Worm (Caenorhabditis elegans): ENCODE data around the gene ril-1.

The ril-1 gene

DNA sequence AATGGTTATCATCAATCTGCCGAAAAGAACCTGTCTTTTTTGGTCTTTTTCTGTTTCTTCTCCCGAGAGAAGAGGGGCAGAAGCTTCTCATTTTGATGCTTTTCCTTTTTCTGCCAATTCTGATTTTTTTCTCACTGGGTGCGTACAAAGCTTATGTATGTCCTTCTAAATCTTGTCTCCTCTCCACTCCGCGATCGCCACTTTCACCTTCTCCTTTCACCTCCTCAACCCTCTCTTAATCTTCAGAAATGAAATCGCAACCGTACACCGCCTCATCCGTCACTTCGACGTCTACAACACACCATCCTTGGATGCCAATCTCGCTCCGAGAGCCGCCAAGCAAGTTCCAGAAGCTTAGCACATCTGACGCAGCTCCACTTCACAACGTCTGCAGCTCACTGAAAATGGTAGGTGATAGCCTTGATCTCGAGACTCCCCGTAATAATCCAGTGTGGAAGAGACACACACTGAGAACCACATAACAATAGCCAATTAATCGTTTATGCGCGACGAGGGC, 15.9 kb downstream of the ril-1 start, which contains the start of gene R02D5.1:
R02D5.1 (plus strand) TSS at position 245 of the 517 bp plus-strand sequence.
- TF ChIP-seq flt-1 (GFP tag; IDR thresholded peaks at IDR 0.05) (no peak), hmg-4 (GFP tag; optimal IDR thresholded peaks at IDR 0.05) (peak; percentile 21)

DNA sequence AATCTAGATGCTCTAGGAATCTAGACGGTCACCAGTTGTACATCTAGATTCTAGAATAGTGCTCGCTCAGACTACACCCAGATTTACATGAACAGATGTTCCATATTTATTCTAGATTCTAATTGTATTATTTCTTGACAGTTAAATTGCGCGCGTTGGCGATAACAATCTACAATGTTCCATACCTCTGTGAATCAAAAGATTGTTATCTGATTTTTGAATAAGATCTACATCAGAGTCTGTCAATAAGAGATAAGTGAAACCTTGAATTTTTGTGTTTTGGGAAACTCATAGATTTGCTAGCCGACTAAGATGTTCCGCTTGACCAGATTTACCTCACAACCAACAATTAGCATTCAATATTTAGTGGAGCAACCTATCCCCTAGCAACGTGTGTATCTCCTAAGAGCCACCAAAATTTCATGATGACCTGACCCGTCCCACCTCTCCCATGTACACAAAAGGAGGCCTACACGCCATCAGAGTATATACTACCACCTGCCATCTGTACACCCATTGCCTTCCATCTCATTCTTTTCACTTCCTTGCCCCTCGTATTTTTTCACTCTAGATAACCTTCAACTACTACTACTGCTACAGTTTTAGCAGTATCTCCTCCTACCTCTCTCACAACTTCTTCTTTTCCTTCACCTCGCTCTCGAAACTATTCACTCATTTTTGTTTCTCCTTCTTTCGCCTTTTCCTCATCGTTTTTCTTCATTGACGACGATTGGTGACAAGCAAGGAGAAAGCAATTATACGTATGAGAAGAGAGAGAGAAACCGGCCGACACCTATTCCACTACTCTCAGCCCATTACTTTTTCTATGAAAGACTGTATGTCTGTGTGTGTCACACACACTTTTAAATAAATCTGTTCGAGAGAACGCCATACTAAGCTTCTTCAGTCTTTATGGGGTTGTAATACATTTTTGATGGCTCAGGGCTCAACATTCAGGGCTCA, 16.9 kb downstream of the ril-1 start:
- TF ChIP-seq tbx-37 (GFP tag; conservative IDR thresholded peaks at IDR 0.05), result no peak
- TF ChIP-seq ets-7 (tag; optimal IDR thresholded peaks at IDR 0.05), result no peak
- TF ChIP-seq hnd-1 (tag; optimal IDR thresholded peaks at IDR 0.05), result no peak
- no peak for TF ChIP-seq ceh-13 (GFP tag; optimal IDR thresholded peaks at IDR 0.05)
- no peak for TF ChIP-seq pes-1 (GFP tag; IDR thresholded peaks at IDR 0.05)
- no peak for TF ChIP-seq sea-1 (GFP tag; conservative IDR thresholded peaks at IDR 0.05)
- TF ChIP-seq flt-1 (GFP tag; IDR thresholded peaks at IDR 0.05), result no peak
- no peak for TF ChIP-seq B0310.2 (tag; optimal IDR thresholded peaks at IDR 0.05)

DNA sequence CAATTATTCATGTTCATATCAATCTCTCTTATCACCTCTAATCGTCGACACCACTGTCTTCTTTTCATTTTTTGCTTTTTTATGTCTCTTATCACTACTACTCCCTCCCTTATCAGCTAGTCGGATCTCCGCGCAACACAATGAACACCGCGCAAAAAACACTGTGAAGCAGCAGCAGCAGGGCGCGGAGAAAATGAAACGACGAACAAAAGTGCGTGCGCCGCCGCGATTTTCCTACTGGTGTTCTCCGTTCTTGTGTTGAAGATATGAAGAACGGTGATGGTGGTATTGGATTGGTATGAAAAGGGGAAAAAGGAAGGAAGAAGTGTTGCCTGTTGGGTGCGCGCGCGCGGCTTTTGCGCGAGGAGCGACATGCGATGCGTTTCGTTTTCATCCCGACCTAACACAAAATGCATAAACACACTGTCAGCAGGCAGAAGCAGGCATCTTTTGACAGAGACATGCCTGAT, 18.1 kb downstream of the ril-1 start:
- TF ChIP-seq tbx-37 (GFP tag; conservative IDR thresholded peaks at IDR 0.05), result no peak
- no peak for TF ChIP-seq tbx-11 (GFP tag; IDR thresholded peaks at IDR 0.05)
- no peak for TF ChIP-seq ama-1 (optimal IDR thresholded peaks at IDR 0.05)
- TF ChIP-seq hmg-4 (GFP tag; optimal IDR thresholded peaks at IDR 0.05), result peak; percentile 68
- TF ChIP-seq tra-4 (tag; optimal IDR thresholded peaks at IDR 0.05), result no peak
- TF ChIP-seq ceh-36 (tag; optimal IDR thresholded peaks at IDR 0.05), result no peak
- TF ChIP-seq flt-1 (GFP tag; IDR thresholded peaks at IDR 0.05), result no peak

DNA sequence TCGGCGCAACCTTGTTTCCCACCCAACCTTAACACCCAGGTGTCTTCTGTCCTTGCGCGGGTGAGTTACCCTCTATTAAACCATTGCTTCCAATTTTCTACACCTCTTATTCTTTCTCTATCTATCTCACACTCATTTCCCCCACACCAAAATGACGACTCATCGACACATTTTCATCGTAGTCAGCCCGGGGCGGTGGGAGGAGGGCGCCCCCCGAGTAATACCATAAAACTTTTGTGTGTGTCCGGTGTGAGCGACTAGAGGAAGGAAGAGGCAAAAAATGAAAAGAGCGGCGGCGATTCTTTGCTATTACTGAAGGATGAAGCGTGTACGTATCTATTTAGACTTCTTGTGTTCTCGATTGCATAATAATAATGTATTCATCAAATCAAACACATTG, 19.2 kb downstream of the ril-1 start:
- no peak for TF ChIP-seq ama-1 (optimal IDR thresholded peaks at IDR 0.05)
- TF ChIP-seq ceh-36 (tag; optimal IDR thresholded peaks at IDR 0.05), result no peak
- TF ChIP-seq hmg-4 (GFP tag; optimal IDR thresholded peaks at IDR 0.05), result peak; percentile 44
- no peak for TF ChIP-seq flt-1 (GFP tag; IDR thresholded peaks at IDR 0.05)
- no peak for TF ChIP-seq tbx-37 (GFP tag; conservative IDR thresholded peaks at IDR 0.05)
- TF ChIP-seq aly-1 (tag; optimal IDR thresholded peaks at IDR 0.05), result no peak
- no peak for TF ChIP-seq ets-7 (tag; optimal IDR thresholded peaks at IDR 0.05)
- TF ChIP-seq tra-4 (tag; optimal IDR thresholded peaks at IDR 0.05), result no peak
- no peak for TF ChIP-seq F13C5.2 (tag; optimal IDR thresholded peaks at IDR 0.05)
- no peak for TF ChIP-seq tbx-11 (GFP tag; IDR thresholded peaks at IDR 0.05)
- peak; percentile 29; the same call in 1 of the 2 replicates for TF ChIP-seq pes-1 (GFP tag; IDR thresholded peaks at IDR 0.05)
- TF ChIP-seq B0310.2 (tag; optimal IDR thresholded peaks at IDR 0.05), result no peak
- TF ChIP-seq scrt-1 (GFP tag; IDR thresholded peaks at IDR 0.05), result 0 out of 2 replicates have a peak, but pooled peaks have one; percentile 49
- TF ChIP-seq sea-1 (GFP tag; conservative IDR thresholded peaks at IDR 0.05), result 0 out of 2 replicates have a peak, but pooled peaks have one; percentile 45
- no peak for TF ChIP-seq hnd-1 (tag; optimal IDR thresholded peaks at IDR 0.05)
- TF ChIP-seq hmbx-1 (tag; optimal IDR thresholded peaks at IDR 0.05), result no peak
- TF ChIP-seq ceh-13 (GFP tag; optimal IDR thresholded peaks at IDR 0.05), result no peak

DNA sequence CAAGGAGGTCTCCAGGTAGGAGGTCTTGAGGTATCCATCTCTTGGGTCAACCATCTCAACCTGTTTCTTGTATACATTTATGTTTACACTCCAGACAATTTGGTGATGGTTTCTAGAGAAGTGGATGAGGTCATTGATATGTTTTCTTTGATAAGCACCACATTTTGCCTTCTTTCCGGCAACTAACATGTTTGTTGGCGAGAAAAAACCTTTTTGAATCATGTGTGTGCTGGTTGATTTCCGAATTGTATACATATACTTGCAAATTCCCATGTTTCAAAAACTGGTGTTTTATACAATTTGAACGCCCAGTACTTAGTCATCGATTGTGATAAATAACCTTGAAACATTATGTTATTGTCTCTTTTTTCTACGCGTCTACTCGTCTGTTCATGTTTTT, 19.8 kb downstream of the ril-1 start:
- no peak for TF ChIP-seq hnd-1 (tag; optimal IDR thresholded peaks at IDR 0.05)
- TF ChIP-seq tra-4 (tag; optimal IDR thresholded peaks at IDR 0.05), result no peak
- TF ChIP-seq tbx-11 (GFP tag; IDR thresholded peaks at IDR 0.05), result no peak
- TF ChIP-seq pes-1 (GFP tag; IDR thresholded peaks at IDR 0.05), result no peak
- no peak for TF ChIP-seq B0310.2 (tag; optimal IDR thresholded peaks at IDR 0.05)
- no peak for TF ChIP-seq F13C5.2 (tag; optimal IDR thresholded peaks at IDR 0.05)
- no peak for TF ChIP-seq flt-1 (GFP tag; IDR thresholded peaks at IDR 0.05)
- no peak for TF ChIP-seq ama-1 (optimal IDR thresholded peaks at IDR 0.05)
- no peak for TF ChIP-seq scrt-1 (GFP tag; IDR thresholded peaks at IDR 0.05)
- TF ChIP-seq ceh-13 (GFP tag; optimal IDR thresholded peaks at IDR 0.05), result no peak
- no peak for TF ChIP-seq ets-7 (tag; optimal IDR thresholded peaks at IDR 0.05)
- TF ChIP-seq tbx-37 (GFP tag; conservative IDR thresholded peaks at IDR 0.05), result no peak
- no peak for TF ChIP-seq ceh-36 (tag; optimal IDR thresholded peaks at IDR 0.05)
- no peak for TF ChIP-seq aly-1 (tag; optimal IDR thresholded peaks at IDR 0.05)
- no peak for TF ChIP-seq hmbx-1 (tag; optimal IDR thresholded peaks at IDR 0.05)
- no peak for TF ChIP-seq sea-1 (GFP tag; conservative IDR thresholded peaks at IDR 0.05)
- TF ChIP-seq hmg-4 (GFP tag; optimal IDR thresholded peaks at IDR 0.05), result no peak

DNA sequence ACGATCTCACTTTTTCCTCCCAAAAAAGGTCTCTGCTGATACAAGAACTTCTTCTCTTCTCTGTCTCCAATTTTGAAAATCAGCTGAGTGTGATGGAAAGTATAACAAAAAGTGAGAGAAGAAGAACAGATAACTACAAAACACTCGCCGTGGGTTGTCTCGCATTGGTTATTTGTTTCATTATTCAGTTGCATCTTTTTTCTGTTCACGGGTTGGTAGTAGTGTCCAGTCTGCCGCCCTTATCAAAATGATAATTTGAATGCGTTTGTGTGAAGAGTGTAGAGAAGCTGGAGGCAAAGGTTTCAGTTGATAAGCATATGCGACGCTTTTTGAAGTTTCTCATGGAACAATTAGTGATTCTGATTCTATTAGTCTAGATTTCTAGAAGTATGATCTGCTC, 20.9 kb downstream of the ril-1 start:
- TF ChIP-seq ceh-36 (tag; optimal IDR thresholded peaks at IDR 0.05), result no peak
- no peak for TF ChIP-seq flt-1 (GFP tag; IDR thresholded peaks at IDR 0.05)

DNA sequence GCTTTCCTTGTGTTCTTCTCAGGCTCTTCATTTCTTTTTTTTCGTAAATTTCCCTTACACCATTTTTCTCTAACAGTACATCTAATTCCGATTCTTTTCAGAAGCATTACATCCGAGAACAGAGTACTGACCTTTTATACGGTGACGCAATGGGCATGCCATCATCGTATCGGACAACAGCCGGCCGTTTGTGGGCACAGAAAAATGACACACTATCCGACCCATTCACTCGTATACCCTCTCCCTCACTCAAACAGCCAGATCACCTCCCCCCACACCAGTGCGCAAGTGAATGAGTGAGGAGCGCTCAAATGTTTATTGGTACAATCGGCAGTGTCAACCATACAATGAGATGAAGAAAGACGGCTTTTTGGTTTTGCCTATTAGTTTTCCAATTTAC, 22.8 kb downstream of the ril-1 start, which contains the start of gene R02D5.24:
R02D5.24 (plus strand) TSS at position 205 of the 400 bp plus-strand sequence.
- TF ChIP-seq tbx-37 (GFP tag; conservative IDR thresholded peaks at IDR 0.05) (no peak), aly-1 (tag; optimal IDR thresholded peaks at IDR 0.05) (no peak), hmg-4 (GFP tag; optimal IDR thresholded peaks at IDR 0.05) (peak; percentile 70), ets-7 (tag; optimal IDR thresholded peaks at IDR 0.05) (no peak), hmbx-1 (tag; optimal IDR thresholded peaks at IDR 0.05) (no peak), scrt-1 (GFP tag; IDR thresholded peaks at IDR 0.05) (no peak), hnd-1 (tag; optimal IDR thresholded peaks at IDR 0.05) (no peak), flt-1 (GFP tag; IDR thresholded peaks at IDR 0.05) (peak; percentile 28; the same call in 1 of the 2 replicates), sea-1 (GFP tag; conservative IDR thresholded peaks at IDR 0.05) (no peak), F13C5.2 (tag; optimal IDR thresholded peaks at IDR 0.05) (no peak), tbx-11 (GFP tag; IDR thresholded peaks at IDR 0.05) (no peak), ama-1 (optimal IDR thresholded peaks at IDR 0.05) (no peak), B0310.2 (tag; optimal IDR thresholded peaks at IDR 0.05) (peak; percentile 1), ceh-13 (GFP tag; optimal IDR thresholded peaks at IDR 0.05) (no peak), pes-1 (GFP tag; IDR thresholded peaks at IDR 0.05) (no peak), tra-4 (tag; optimal IDR thresholded peaks at IDR 0.05) (no peak), ceh-36 (tag; optimal IDR thresholded peaks at IDR 0.05) (no peak)
